Fruit fly (Drosophila melanogaster): Measurements from ENCODE around the gene CG9757.

DNA sequence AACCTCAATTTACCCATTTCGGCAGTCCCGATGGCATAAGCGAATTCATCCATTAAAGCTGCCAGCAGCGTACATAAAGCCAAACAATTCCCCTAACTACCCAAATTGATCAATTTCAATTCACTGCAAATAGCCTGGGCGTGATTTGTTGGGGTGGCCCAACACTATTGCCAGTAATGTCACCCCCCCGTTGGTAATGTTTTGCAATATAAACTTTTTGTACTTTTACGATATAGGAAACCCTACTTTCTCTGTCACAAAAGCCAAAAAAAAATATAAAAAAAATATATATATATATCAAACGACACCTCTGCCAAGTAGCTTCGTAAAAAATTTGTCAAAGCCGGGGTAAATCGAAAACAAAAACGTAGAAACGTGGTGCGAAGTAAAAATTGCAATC, 24.5 kb downstream of the CG9757 start, which contains the start of gene CG14370:
- TF ChIP-seq CG8478 (optimal IDR thresholded peaks at IDR 0.05) (no peak), CTCF (optimal IDR thresholded peaks at IDR 0.05) (no peak)

Data from S2 (cell line).